Fruit fly (Drosophila melanogaster): ENCODE results near the gene CG4678.
A peak's percentile ranks its signal among the peaks of the same experiment; 100 is the strongest.

CG4678 gene

DNA sequence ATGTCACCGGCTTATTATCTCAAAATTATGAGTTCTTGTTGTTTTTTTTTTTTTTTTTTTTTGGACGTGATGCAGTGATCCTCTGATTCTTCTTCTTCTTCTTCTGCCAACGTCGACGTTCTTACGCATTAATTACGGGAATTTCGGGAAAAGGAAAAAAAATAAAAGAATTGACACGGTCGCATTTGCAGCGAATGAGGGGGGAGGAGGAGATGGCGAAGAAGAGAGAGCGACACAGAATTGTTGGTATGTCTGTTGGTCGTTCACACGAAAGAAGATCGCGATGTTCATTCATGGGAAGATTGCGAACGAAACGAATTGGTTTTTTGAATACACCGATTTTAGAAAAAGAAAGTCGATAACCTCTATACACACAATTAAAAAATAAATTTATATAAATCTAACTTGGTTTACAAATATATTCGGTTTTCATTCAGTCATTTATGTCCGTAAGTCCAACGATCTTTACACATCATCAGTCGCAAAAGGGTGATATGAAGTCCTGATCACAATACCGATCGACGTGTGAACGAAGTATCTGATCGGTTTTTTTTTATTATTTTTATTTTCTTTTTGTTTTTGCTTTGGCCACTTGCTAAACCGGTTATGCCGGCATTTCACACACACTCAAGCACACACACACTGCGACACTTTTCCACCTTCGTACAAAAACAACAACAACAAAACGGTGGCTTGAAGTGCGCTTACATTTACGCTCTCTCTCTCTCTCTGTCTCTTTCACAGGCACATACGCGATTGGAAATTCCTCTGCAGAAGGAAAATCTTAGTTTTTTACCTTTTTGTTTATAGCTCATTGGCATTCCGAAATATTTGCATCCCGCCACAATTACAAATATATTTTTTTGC is 55.0 kb downstream of the CG4678 start (continued):
- TF ChIP-seq CHES-1-like (GFP tag; optimal IDR thresholded peaks at IDR 0.05), result no peak
- peak; percentile 90 for TF ChIP-seq Ets65A (GFP tag)
- TF ChIP-seq sqz (GFP tag; optimal IDR thresholded peaks at IDR 0.05), result peak; percentile 97
- TF ChIP-seq CG10654 (GFP tag; optimal IDR thresholded peaks at IDR 0.05), result no peak
- TF ChIP-seq ap (GFP tag; IDR thresholded peaks at IDR 0.05), result no peak
- no peak for TF ChIP-seq prd (optimal IDR thresholded peaks at IDR 0.05)
- TF ChIP-seq prd (GFP tag; IDR thresholded peaks at IDR 0.05), result peak; percentile 62
- TF ChIP-seq Dll (GFP tag; IDR thresholded peaks at IDR 0.05; ENCODE audit: partially characterized antibody), result no peak
- peak; percentile 40 for TF ChIP-seq CG12071 (GFP tag; optimal IDR thresholded peaks at IDR 0.05)
- TF ChIP-seq CG3163 (GFP tag; optimal IDR thresholded peaks at IDR 0.05), result no peak
- TF ChIP-seq CG9932 (GFP tag; IDR thresholded peaks at IDR 0.05), result peak; percentile 37
- TF ChIP-seq Asciz (GFP tag; optimal IDR thresholded peaks at IDR 0.05), result peak; percentile 66
- TF ChIP-seq CG42726 (GFP tag; IDR thresholded peaks at IDR 0.05; ENCODE audit: partially characterized antibody), result no peak
- peak; percentile 18 for TF ChIP-seq slou (GFP tag; optimal IDR thresholded peaks at IDR 0.05)
- TF ChIP-seq CG7987 (GFP tag; optimal IDR thresholded peaks at IDR 0.05), result peak; percentile 2
- TF ChIP-seq Max (GFP tag; optimal IDR thresholded peaks at IDR 0.05), result peak; percentile 52
- TF ChIP-seq cwo (GFP tag; optimal IDR thresholded peaks at IDR 0.05), result peak; percentile 42
- no peak for TF ChIP-seq btn (GFP tag; optimal IDR thresholded peaks at IDR 0.05)
- TF ChIP-seq CG3065 (GFP tag; optimal IDR thresholded peaks at IDR 0.05), result peak; percentile 9
- no peak for TF ChIP-seq bowl (GFP tag; IDR thresholded peaks at IDR 0.05)
- peak; percentile 68 for TF ChIP-seq trem (tag; optimal IDR thresholded peaks at IDR 0.05)
- peak; percentile 14 for TF ChIP-seq CG16815 (GFP tag; optimal IDR thresholded peaks at IDR 0.05)
- no peak for TF ChIP-seq CG5953 (GFP tag; IDR thresholded peaks at IDR 0.05)
- TF ChIP-seq nau (GFP tag; optimal IDR thresholded peaks at IDR 0.05), result peak; percentile 52
- TF ChIP-seq grau (tag; optimal IDR thresholded peaks at IDR 0.05), result peak; percentile 81
- TF ChIP-seq hth (optimal IDR thresholded peaks at IDR 0.05), result no peak
- TF ChIP-seq CG9876 (GFP tag; optimal IDR thresholded peaks at IDR 0.05), result no peak
- peak; percentile 45 for TF ChIP-seq CG2120 (GFP tag; optimal IDR thresholded peaks at IDR 0.05)
- TF ChIP-seq Dip2 (GFP tag; IDR thresholded peaks at IDR 0.05), result no peak
- TF ChIP-seq CG34422 (GFP tag; IDR thresholded peaks at IDR 0.05), result no peak
- peak; percentile 73 for TF ChIP-seq gsb-n (tag; optimal IDR thresholded peaks at IDR 0.05)
- no peak for TF ChIP-seq ham (GFP tag; IDR thresholded peaks at IDR 0.05)
- no peak for TF ChIP-seq Jarid2 (GFP tag; optimal IDR thresholded peaks at IDR 0.05)
- no peak for TF ChIP-seq her (GFP tag; optimal IDR thresholded peaks at IDR 0.05)
- peak; percentile 85 for TF ChIP-seq CoRest (tag; optimal IDR thresholded peaks at IDR 0.05)
- no peak for TF ChIP-seq CG9797 (GFP tag; optimal IDR thresholded peaks at IDR 0.05)
- peak; percentile 33 for TF ChIP-seq NK7.1 (GFP tag; optimal IDR thresholded peaks at IDR 0.05)
- TF ChIP-seq CG10366 (GFP tag; IDR thresholded peaks at IDR 0.05), result peak; percentile 39
- no peak for TF ChIP-seq fd102C (GFP tag; optimal IDR thresholded peaks at IDR 0.05)
- TF ChIP-seq Awh (GFP tag; IDR thresholded peaks at IDR 0.05), result 0 out of 2 replicates have a peak, but pooled peaks have one; percentile 16
- no peak for TF ChIP-seq Dad (GFP tag; optimal IDR thresholded peaks at IDR 0.05)
- no peak for TF ChIP-seq CG6791 (GFP tag; IDR thresholded peaks at IDR 0.05; ENCODE audit: partially characterized antibody)
- TF ChIP-seq HLHmδ (GFP tag; optimal IDR thresholded peaks at IDR 0.05), result no peak
- TF ChIP-seq esg (GFP tag; conservative IDR thresholded peaks at IDR 0.05), result peak; percentile 36; the same call in 1 of the 2 replicates
- no peak for TF ChIP-seq bbx (GFP tag; IDR thresholded peaks at IDR 0.05; ENCODE audit: partially characterized antibody)
- peak; percentile 63 for TF ChIP-seq CG11695 (GFP tag; IDR thresholded peaks at IDR 0.05)
- no peak for TF ChIP-seq knrl (GFP tag; IDR thresholded peaks at IDR 0.05; ENCODE audit: partially characterized antibody)
- peak; percentile 75 for TF ChIP-seq zfh1 (GFP tag; IDR thresholded peaks at IDR 0.05)
- no peak for TF ChIP-seq stc (GFP tag; IDR thresholded peaks at IDR 0.05)
- peak; percentile 33 for TF ChIP-seq Hsf (GFP tag; optimal IDR thresholded peaks at IDR 0.05)
